Worm (Caenorhabditis elegans) whole organism, L2 larva: ENCODE data around the gene K07H8.11.

Source experiments
- aly-2 ChIP-seq: fragments of 150-350 bp; optimal IDR thresholded peaks from 2 replicates; lab custom pipeline; 2014; ENCODE audit warnings: missing biosample characterization, missing genetic modification characterization
- nhr-11 ChIP-seq: fragments of 150-350 bp; optimal IDR thresholded peaks from 2 replicates; lab custom pipeline; 2014; ENCODE audit warnings: missing biosample characterization, missing genetic modification characterization
- sma-9 ChIP-seq, 2 experiments: fragments of 150-350 bp in 1 of 2; sonication (generic microtip) in 1 of 2; optimal IDR thresholded peaks; 2 replicates each; lab custom pipeline; 2014 to 2016; ENCODE audit warnings: missing genetic modification characterization in 2 of 2, mild to moderate bottlenecking in 1 of 2, missing biosample characterization in 1 of 2, missing compliant biosample characterization in 1 of 2, missing genetic modification reagents in 1 of 2, moderate library complexity in 1 of 2

DNA sequence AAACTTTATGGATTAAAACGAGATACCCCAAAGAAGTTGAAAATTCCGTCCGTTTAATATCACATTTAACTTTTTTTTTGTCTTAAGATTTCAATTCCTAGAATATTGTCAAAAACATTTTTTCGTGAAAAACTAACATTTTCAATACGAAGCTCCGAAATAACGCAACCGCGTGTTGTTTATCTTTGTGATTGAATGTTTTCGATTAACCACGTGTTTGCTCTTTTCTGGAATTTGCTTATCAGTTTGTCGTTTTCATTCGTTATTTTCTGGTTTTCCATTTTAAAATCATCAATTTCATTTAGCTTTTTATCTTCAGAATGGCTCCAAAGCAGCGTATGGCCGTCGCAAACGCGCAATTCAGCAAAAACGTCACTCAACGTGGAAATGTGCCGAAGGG, 49.8 kb downstream of the K07H8.11 start, which contains the start of gene serp-1.2:
- TF ChIP-seq aly-2 (no peak), nhr-11 (tag; lab: Kevin White, UChicago) (no peak), sma-9 (GFP tag; optimal IDR thresholded peaks at IDR 0.05; lab: Kevin White, UChicago) (peak; percentile 44), sma-9 (tag; optimal IDR thresholded peaks at IDR 0.05; lab: Kevin White, UChicago) (no peak)
